Fruit fly (Drosophila melanogaster) whole organism, embryonic: ENCODE results near the gene CG13248.

Source experiments
- CG10431 ChIP-seq: fragments of 200-800 bp; sonication (Bioruptor generic); optimal IDR thresholded peaks from 3 replicates; lab custom pipeline; 2018; ENCODE audit warnings: missing biosample characterization, mild to moderate bottlenecking, missing genetic modification characterization
- CG16779 ChIP-seq: fragments of 200-800 bp; sonication (Bioruptor generic); IDR thresholded peaks from 2 replicates; pipeline ENCODE4 v1.3.6; 2022; ENCODE audit warnings: missing biosample characterization, missing genetic modification characterization
- CG4707 ChIP-seq: fragments of 200-800 bp; sonication (Bioruptor generic); optimal IDR thresholded peaks from 2 replicates; lab custom pipeline; 2018; ENCODE audit warnings: missing biosample characterization, mild to moderate bottlenecking, missing genetic modification characterization, moderate library complexity
- caup ChIP-seq: fragments of 200-800 bp; sonication (Bioruptor generic); optimal IDR thresholded peaks from 3 replicates; lab custom pipeline; 2017; ENCODE audit warnings: missing biosample characterization, mild to moderate bottlenecking, missing genetic modification characterization, moderate library complexity; ENCODE audit not compliant: severe bottlenecking
- lbe ChIP-seq: fragments of 200-800 bp; sonication (Bioruptor generic); optimal IDR thresholded peaks from 2 replicates; lab custom pipeline; 2016; ENCODE audit warnings: missing biosample characterization, mild to moderate bottlenecking, missing genetic modification characterization
- pb ChIP-seq: fragments of 200-800 bp; sonication (Bioruptor generic); optimal IDR thresholded peaks from 3 replicates; lab custom pipeline; 2016; ENCODE audit warnings: missing biosample characterization, missing genetic modification characterization
- sqz ChIP-seq: fragments of 200-800 bp; sonication (Bioruptor generic); optimal IDR thresholded peaks from 3 replicates; lab custom pipeline; 2018; ENCODE audit warnings: missing biosample characterization, mild to moderate bottlenecking, missing genetic modification characterization

DNA sequence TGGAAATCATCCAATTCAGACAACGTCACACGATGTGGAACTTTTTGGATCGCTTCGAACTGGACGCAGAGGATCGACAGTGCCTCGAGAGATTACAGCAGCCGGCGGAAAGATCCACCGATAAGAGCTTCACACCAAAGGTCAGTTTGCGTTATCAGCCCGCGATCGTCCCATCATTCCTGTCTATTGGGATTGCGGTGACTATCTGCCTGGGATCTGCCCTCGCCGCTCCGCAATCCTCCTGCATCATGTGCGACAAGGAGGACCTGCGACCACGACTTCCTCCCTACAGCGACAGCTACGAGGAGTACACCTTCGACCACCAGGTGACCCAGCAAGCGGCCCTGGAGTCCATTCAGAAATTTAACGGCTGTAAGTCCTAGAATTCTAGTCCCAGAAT, 35.7 kb upstream of the CG13248 start:
- no peak for TF ChIP-seq caup (GFP tag; lab: Kevin White, UChicago)
- no peak for TF ChIP-seq pb (GFP tag; lab: Kevin White, UChicago)
- no peak for TF ChIP-seq CG16779 (GFP tag; lab: Robert Waterston, UW)
- TF ChIP-seq CG4707 (GFP tag; lab: Kevin White, UChicago) = no peak
- TF ChIP-seq sqz (GFP tag; lab: Kevin White, UChicago) = no peak
- no peak for TF ChIP-seq lbe (GFP tag; lab: Kevin White, UChicago)
- TF ChIP-seq CG10431 = no peak
